Worm (Caenorhabditis elegans) whole organism, young adult: ENCODE results near the gene Y38H6C.24.
A peak's percentile ranks its signal among the peaks of the same experiment; 100 is the strongest.

ENCODE experiments used
- B0261.1 ChIP-seq: sonication (generic microtip); optimal IDR thresholded peaks from 2 replicates; lab custom pipeline; 2016; ENCODE audit warnings: mild to moderate bottlenecking, missing genetic modification characterization, moderate library complexity, missing compliant biosample characterization
- F10E7.11 ChIP-seq: sonication (generic microtip); optimal IDR thresholded peaks from 2 replicates; lab custom pipeline; 2017; ENCODE audit warnings: mild to moderate bottlenecking, missing genetic modification characterization, moderate library complexity, missing compliant biosample characterization
- F22D6.2 ChIP-seq: sonication (generic microtip); optimal IDR thresholded peaks from 2 replicates; lab custom pipeline; 2016; ENCODE audit warnings: mild to moderate bottlenecking, missing genetic modification characterization, missing compliant biosample characterization
- F39B2.1 ChIP-seq: fragments of 200-800 bp; sonication (Bioruptor generic); IDR thresholded peaks from 2 replicates; pipeline ENCODE4 v1.3.6; 2022; ENCODE audit warnings: missing genetic modification reagents, missing genetic modification characterization, missing compliant biosample characterization
- F55B11.4 ChIP-seq: sonication (generic microtip); optimal IDR thresholded peaks from 2 replicates; lab custom pipeline; 2016; ENCODE audit warnings: missing compliant biosample characterization, missing genetic modification characterization, borderline replicate concordance; ENCODE audit not compliant: insufficient read depth
- K11D2.4 ChIP-seq: fragments of 200-800 bp; sonication (Bioruptor generic); IDR thresholded peaks from 2 replicates; pipeline ENCODE4 v1.3.6; 2022; ENCODE audit warnings: missing genetic modification reagents, missing genetic modification characterization, missing compliant biosample characterization
- K12H6.12 ChIP-seq: fragments of 200-800 bp; sonication (Bioruptor generic); optimal IDR thresholded peaks from 2 replicates; lab custom pipeline; 2018; ENCODE audit warnings: mild to moderate bottlenecking, missing genetic modification characterization, missing compliant biosample characterization
- T26A5.8 ChIP-seq: sonication (generic microtip); optimal IDR thresholded peaks from 2 replicates; lab custom pipeline; 2016; ENCODE audit warnings: missing genetic modification characterization, missing compliant biosample characterization
- Y56A3A.18 ChIP-seq: fragments of 200-800 bp; sonication (Bioruptor generic); IDR thresholded peaks from 2 replicates; pipeline ENCODE4 v1.3.6; 2022; ENCODE audit warnings: missing genetic modification reagents, missing genetic modification characterization, missing compliant biosample characterization
- Y67H2A.10 ChIP-seq: fragments of 200-800 bp; sonication (Bioruptor generic); conservative IDR thresholded peaks from 2 replicates; pipeline ENCODE4 v1.3.6; 2022; ENCODE audit warnings: missing genetic modification reagents, missing genetic modification characterization, missing compliant biosample characterization
- Y79H2A.3 ChIP-seq: fragments of 200-800 bp; sonication (Bioruptor generic); conservative IDR thresholded peaks from 2 replicates; pipeline ENCODE4 v1.3.6; 2022; ENCODE audit warnings: missing genetic modification reagents, missing genetic modification characterization, missing compliant biosample characterization
- ZK185.1 ChIP-seq: sonication (generic microtip); optimal IDR thresholded peaks from 2 replicates; lab custom pipeline; 2016; ENCODE audit warnings: mild to moderate bottlenecking, missing genetic modification characterization, missing compliant biosample characterization; ENCODE audit not compliant: poor library complexity, severe bottlenecking
- akir-1 ChIP-seq: fragments of 200-800 bp; sonication (Bioruptor generic); optimal IDR thresholded peaks from 2 replicates; lab custom pipeline; 2018; ENCODE audit warnings: mild to moderate bottlenecking, missing genetic modification characterization, moderate library complexity, missing compliant biosample characterization
- ama-1 ChIP-seq, 3 experiments: fragments of 150-350 bp in 1 of 3; sonication (generic microtip) in 2 of 3; optimal IDR thresholded peaks; 2 replicates each; lab custom pipeline; 2014 to 2018; ENCODE audit warnings: missing biosample characterization in 2 of 3, missing genetic modification characterization in 2 of 3, missing genetic modification reagents in 2 of 3
- aptf-2 ChIP-seq: fragments of 200-800 bp; sonication (Bioruptor generic); conservative IDR thresholded peaks from 2 replicates; pipeline ENCODE4 v1.3.6; 2022; ENCODE audit warnings: missing genetic modification reagents, missing genetic modification characterization, missing compliant biosample characterization
- atf-7 ChIP-seq: sonication (generic microtip); optimal IDR thresholded peaks from 2 replicates; lab custom pipeline; 2017; ENCODE audit warnings: mild to moderate bottlenecking, missing genetic modification characterization, missing compliant biosample characterization
- athp-1 ChIP-seq: sonication (generic microtip); optimal IDR thresholded peaks from 2 replicates; lab custom pipeline; 2017; ENCODE audit warnings: mild to moderate bottlenecking, missing genetic modification characterization, missing compliant biosample characterization
- bed-1 ChIP-seq: fragments of 200-800 bp; sonication (Bioruptor generic); IDR thresholded peaks from 2 replicates; pipeline ENCODE4 v1.3.6; 2022; ENCODE audit warnings: missing genetic modification reagents, missing genetic modification characterization, missing compliant biosample characterization
- bed-2 ChIP-seq: fragments of 200-800 bp; sonication (Bioruptor generic); IDR thresholded peaks from 2 replicates; pipeline ENCODE4 v1.3.6; 2022; ENCODE audit warnings: missing genetic modification reagents, missing genetic modification characterization, missing compliant biosample characterization
- cebp-1 ChIP-seq, 2 experiments: fragments of 200-800 bp in 1 of 2; sonication (Bioruptor generic) in 1 of 2; sonication (generic microtip) in 1 of 2; IDR thresholded peaks in 1 of 2; optimal IDR thresholded peaks in 1 of 2; 2 replicates each; pipeline versions ENCODE4 v1.3.6 to Lab custom; 2017 to 2022; ENCODE audit warnings: missing compliant biosample characterization in 2 of 2, missing genetic modification characterization in 2 of 2, mild to moderate bottlenecking in 1 of 2, missing genetic modification reagents in 1 of 2, moderate library complexity in 1 of 2
- ceh-91 ChIP-seq: fragments of 200-800 bp; sonication (Bioruptor generic); IDR thresholded peaks from 2 replicates; pipeline ENCODE4 v1.3.6; 2022; ENCODE audit warnings: missing genetic modification reagents, missing genetic modification characterization, missing compliant biosample characterization
- fkh-3 ChIP-seq: sonication (generic microtip); optimal IDR thresholded peaks from 2 replicates; lab custom pipeline; 2016; ENCODE audit warnings: mild to moderate bottlenecking, missing genetic modification characterization, missing compliant biosample characterization
- gei-17 ChIP-seq: fragments of 200-800 bp; sonication (Bioruptor generic); optimal IDR thresholded peaks from 2 replicates; lab custom pipeline; 2018; ENCODE audit warnings: mild to moderate bottlenecking, missing genetic modification characterization, missing compliant biosample characterization
- hsf-1 ChIP-seq: fragments of 200-800 bp; sonication (Bioruptor generic); IDR thresholded peaks from 2 replicates; pipeline ENCODE4 v1.3.6; 2022; ENCODE audit warnings: missing genetic modification reagents, missing genetic modification characterization, missing compliant biosample characterization
- lag-1 ChIP-seq: fragments of 200-800 bp; sonication (Bioruptor generic); IDR thresholded peaks from 2 replicates; pipeline ENCODE4 v1.3.6; 2022; ENCODE audit warnings: missing genetic modification reagents, missing genetic modification characterization, missing compliant biosample characterization
- let-526 ChIP-seq: fragments of 200-800 bp; sonication (Bioruptor generic); IDR thresholded peaks from 2 replicates; pipeline ENCODE4 v1.3.6; 2022; ENCODE audit warnings: missing genetic modification reagents, missing genetic modification characterization, missing compliant biosample characterization
- let-607 ChIP-seq, 2 experiments: fragments of 200-800 bp in 1 of 2; sonication (Bioruptor generic) in 1 of 2; sonication (generic microtip) in 1 of 2; optimal IDR thresholded peaks; 2 replicates each; lab custom pipeline; 2016 to 2018; ENCODE audit warnings: mild to moderate bottlenecking in 2 of 2, missing compliant biosample characterization in 2 of 2, missing genetic modification characterization in 2 of 2, moderate library complexity in 2 of 2, missing genotype in 1 of 2
- lin-26 ChIP-seq: fragments of 200-800 bp; sonication (Bioruptor generic); IDR thresholded peaks from 2 replicates; pipeline ENCODE4 v1.3.6; 2022; ENCODE audit warnings: missing genetic modification reagents, missing genetic modification characterization, missing compliant biosample characterization
- lir-1 ChIP-seq: fragments of 200-800 bp; sonication (Bioruptor generic); conservative IDR thresholded peaks from 2 replicates; pipeline ENCODE4 v1.3.6; 2022; ENCODE audit warnings: missing genetic modification reagents, missing genetic modification characterization, missing compliant biosample characterization
- lsl-1 ChIP-seq: fragments of 200-800 bp; sonication (Bioruptor generic); optimal IDR thresholded peaks from 2 replicates; lab custom pipeline; 2018; ENCODE audit warnings: mild to moderate bottlenecking, missing genetic modification characterization, moderate library complexity, missing compliant biosample characterization
- lsy-27 ChIP-seq: sonication (generic microtip); optimal IDR thresholded peaks from 2 replicates; lab custom pipeline; 2017; ENCODE audit warnings: missing genetic modification characterization, mild to moderate bottlenecking, missing compliant biosample characterization, antibody characterized with exemption, missing genotype, borderline replicate concordance; ENCODE audit not compliant: insufficient read depth
- madf-3 ChIP-seq: fragments of 200-800 bp; sonication (Bioruptor generic); IDR thresholded peaks from 2 replicates; pipeline ENCODE4 v1.3.6; 2022; ENCODE audit warnings: missing genetic modification reagents, missing genetic modification characterization, missing compliant biosample characterization
- madf-6 ChIP-seq: fragments of 200-800 bp; sonication (Bioruptor generic); IDR thresholded peaks from 2 replicates; pipeline ENCODE4 v1.3.6; 2022; ENCODE audit warnings: missing genetic modification reagents, missing genetic modification characterization, missing compliant biosample characterization
- madf-8 ChIP-seq: fragments of 200-800 bp; sonication (Bioruptor generic); conservative IDR thresholded peaks from 2 replicates; pipeline ENCODE4 v1.3.6; 2022; ENCODE audit warnings: missing genetic modification reagents, missing genetic modification characterization, missing compliant biosample characterization
- nfyb-1 ChIP-seq: fragments of 200-800 bp; sonication (Bioruptor generic); IDR thresholded peaks from 2 replicates; pipeline ENCODE4 v1.3.6; 2022; ENCODE audit warnings: missing genetic modification reagents, missing genetic modification characterization, missing compliant biosample characterization
- nhr-120 ChIP-seq: fragments of 200-800 bp; sonication (Bioruptor generic); IDR thresholded peaks from 2 replicates; pipeline ENCODE4 v1.3.6; 2022; ENCODE audit warnings: missing genetic modification characterization, missing compliant biosample characterization
- nhr-80 ChIP-seq: sonication (generic microtip); optimal IDR thresholded peaks from 2 replicates; lab custom pipeline; 2016; ENCODE audit warnings: missing genetic modification characterization, missing compliant biosample characterization
- nhr-90 ChIP-seq: sonication (generic microtip); optimal IDR thresholded peaks from 2 replicates; lab custom pipeline; 2016; ENCODE audit warnings: missing genotype, mild to moderate bottlenecking, missing genetic modification characterization, missing compliant biosample characterization
- rec-8 ChIP-seq, 2 experiments: sonication (generic microtip); optimal IDR thresholded peaks; 2 replicates each; lab custom pipeline; 2016; ENCODE audit warnings: mild to moderate bottlenecking in 2 of 2, missing genetic modification characterization in 2 of 2, missing genetic modification reagents in 2 of 2, missing genotype in 2 of 2, missing biosample characterization in 1 of 2, missing compliant biosample characterization in 1 of 2, moderate library complexity in 1 of 2
- repo-1 ChIP-seq: sonication (generic microtip); optimal IDR thresholded peaks from 2 replicates; lab custom pipeline; 2017; ENCODE audit warnings: mild to moderate bottlenecking, missing genetic modification characterization, missing compliant biosample characterization
- sdz-38 ChIP-seq: sonication (generic microtip); optimal IDR thresholded peaks from 2 replicates; lab custom pipeline; 2016; ENCODE audit warnings: missing genotype, missing genetic modification characterization, missing compliant biosample characterization
- snpc-1.1 ChIP-seq: sonication (generic microtip); optimal IDR thresholded peaks from 2 replicates; lab custom pipeline; 2017; ENCODE audit warnings: missing genetic modification characterization, mild to moderate bottlenecking, missing compliant biosample characterization, antibody characterized with exemption, moderate library complexity, missing genotype, missing genetic modification reagents; ENCODE audit not compliant: insufficient read depth
- snpc-4 ChIP-seq, 5 experiments: fragments of 150-350 bp in 1 of 5; sonication (generic microtip) in 4 of 5; optimal IDR thresholded peaks; 2 replicates each; lab custom pipeline; 2014 to 2018; ENCODE audit warnings: missing genetic modification characterization in 5 of 5, missing biosample characterization in 3 of 5, antibody characterized with exemption in 2 of 5, mild to moderate bottlenecking in 2 of 5, missing compliant biosample characterization in 2 of 5, missing genotype in 2 of 5, moderate library complexity in 2 of 5, missing genetic modification reagents in 1 of 5
- somi-1 ChIP-seq: fragments of 200-800 bp; sonication (Bioruptor generic); optimal IDR thresholded peaks from 2 replicates; lab custom pipeline; 2018; ENCODE audit warnings: mild to moderate bottlenecking, missing genetic modification characterization, missing compliant biosample characterization
- sptf-2 ChIP-seq: fragments of 200-800 bp; sonication (Bioruptor generic); optimal IDR thresholded peaks from 2 replicates; lab custom pipeline; 2018; ENCODE audit warnings: mild to moderate bottlenecking, missing genetic modification characterization, missing compliant biosample characterization
- ztf-18 ChIP-seq: sonication (generic microtip); optimal IDR thresholded peaks from 2 replicates; lab custom pipeline; 2016; ENCODE audit warnings: missing genotype, mild to moderate bottlenecking, missing genetic modification characterization, missing compliant biosample characterization

Gene Y38H6C.24

ce11 chrV:20480790-20481189 lies 45.4 kb upstream of the Y38H6C.24 start (continued):
- TF ChIP-seq lag-1 (GFP tag; lab: Robert Waterston, UW), result no peak
- TF ChIP-seq Y79H2A.3 (GFP tag; lab: Robert Waterston, UW), result no peak
- TF ChIP-seq gei-17 (GFP tag; lab: Kevin White, UChicago), result no peak
- TF ChIP-seq F22D6.2 (tag; lab: Kevin White, UChicago), result no peak
- TF ChIP-seq bed-2 (GFP tag; lab: Robert Waterston, UW), result no peak
- no peak for TF ChIP-seq atf-7
- no peak for TF ChIP-seq ama-1 (optimal IDR thresholded peaks at IDR 0.05; lab: Kevin White, UChicago)
- TF ChIP-seq ama-1 (GFP tag; optimal IDR thresholded peaks at IDR 0.05; lab: Kevin White, UChicago), result no peak
- TF ChIP-seq let-607 (tag; optimal IDR thresholded peaks at IDR 0.05; lab: Kevin White, UChicago), result no peak
- TF ChIP-seq snpc-4 (GFP tag; optimal IDR thresholded peaks at IDR 0.05; lab: Kevin White, UChicago), result no peak
- TF ChIP-seq snpc-4 (tag; optimal IDR thresholded peaks at IDR 0.05; lab: Kevin White, UChicago), result no peak
- peak; percentile 74 for TF ChIP-seq madf-6
- TF ChIP-seq lin-26 (GFP tag; lab: Robert Waterston, UW), result peak; percentile 51
- no peak for TF ChIP-seq T26A5.8
- TF ChIP-seq lir-1 (GFP tag; lab: Robert Waterston, UW), result no peak
- TF ChIP-seq K12H6.12 (tag; lab: Kevin White, UChicago), result no peak
- TF ChIP-seq aptf-2, result no peak
- no peak for TF ChIP-seq lsy-27 (tag; lab: Kevin White, UChicago)
- TF ChIP-seq hsf-1, result 0 out of 2 replicates have a peak, but pooled peaks have one; percentile 41
- TF ChIP-seq akir-1 (GFP tag; lab: Kevin White, UChicago), result no peak
- TF ChIP-seq snpc-1.1 (tag; lab: Kevin White, UChicago), result no peak
- no peak for TF ChIP-seq ceh-91 (GFP tag; lab: Robert Waterston, UW)
- TF ChIP-seq cebp-1 (GFP tag; IDR thresholded peaks at IDR 0.05; lab: Robert Waterston, UW), result no peak
- TF ChIP-seq cebp-1 (tag; optimal IDR thresholded peaks at IDR 0.05; lab: Kevin White, UChicago), result peak; percentile 4
- TF ChIP-seq sptf-2 (GFP tag; lab: Kevin White, UChicago), result no peak
- TF ChIP-seq nhr-80, result no peak
- no peak for TF ChIP-seq Y56A3A.18 (GFP tag; lab: Robert Waterston, UW)
- TF ChIP-seq F10E7.11 (tag; lab: Kevin White, UChicago), result no peak
- no peak for TF ChIP-seq nhr-90
- TF ChIP-seq ztf-18 (tag; lab: Kevin White, UChicago), result no peak
- TF ChIP-seq fkh-3 (tag; lab: Kevin White, UChicago), result no peak
- no peak for TF ChIP-seq madf-8
- no peak for TF ChIP-seq nhr-120 (GFP tag; lab: Robert Waterston, UW)
- no peak for TF ChIP-seq let-526 (GFP tag; lab: Robert Waterston, UW)
- TF ChIP-seq somi-1, result no peak
- no peak for TF ChIP-seq Y67H2A.10 (GFP tag; lab: Robert Waterston, UW)
- no peak for TF ChIP-seq lsl-1 (GFP tag; lab: Kevin White, UChicago)
- TF ChIP-seq K11D2.4, result no peak
- TF ChIP-seq ZK185.1 (tag; lab: Kevin White, UChicago), result no peak
- TF ChIP-seq athp-1 (tag; lab: Kevin White, UChicago), result no peak
- no peak for TF ChIP-seq repo-1 (tag; lab: Kevin White, UChicago)
- TF ChIP-seq F39B2.1 (GFP tag; lab: Robert Waterston, UW), result peak; percentile 13; the same call in 1 of the 2 replicates
- TF ChIP-seq madf-3 (GFP tag; lab: Robert Waterston, UW), result peak; percentile 87
- TF ChIP-seq F55B11.4 (tag; lab: Kevin White, UChicago), result no peak
- no peak for TF ChIP-seq bed-1 (GFP tag; lab: Robert Waterston, UW)
- TF ChIP-seq nfyb-1, result no peak
- no peak for TF ChIP-seq sdz-38 (tag; lab: Kevin White, UChicago)
- TF ChIP-seq B0261.1, result no peak
- no peak for TF ChIP-seq rec-8 (tag; optimal IDR thresholded peaks at IDR 0.05; lab: Kevin White, UChicago)
